Worm (Caenorhabditis elegans) whole organism, L1 larva: ENCODE measurements around the gene spig-8.

Experiments used
- F16B12.6 ChIP-seq: fragments of 150-350 bp; optimal IDR thresholded peaks from 2 replicates; lab custom pipeline; 2014; ENCODE audit warnings: missing biosample characterization, missing genetic modification characterization
- dpl-1 ChIP-seq, 3 experiments: fragments of 150-350 bp in 2 of 3; sonication (generic microtip) in 1 of 3; optimal IDR thresholded peaks; 2 replicates each; lab custom pipeline; 2014 to 2017; ENCODE audit warnings: missing biosample characterization in 3 of 3, missing genetic modification characterization in 3 of 3, missing genetic modification reagents in 3 of 3
- dsc-1 ChIP-seq: sonication (generic microtip); optimal IDR thresholded peaks from 2 replicates; lab custom pipeline; 2016; ENCODE audit warnings: mild to moderate bottlenecking, missing genetic modification characterization, missing compliant biosample characterization
- efl-1 ChIP-seq, 4 experiments: fragments of 150-350 bp; optimal IDR thresholded peaks in 3 of 4; peaks in 1 of 4; 1 replicate in 1 of 4; 2 replicates in 3 of 4; lab custom pipeline; 2014; ENCODE audit warnings: missing biosample characterization in 2 of 4, missing genetic modification characterization in 2 of 4, missing genetic modification reagents in 2 of 4
- egl-13 ChIP-seq: sonication (generic microtip); optimal IDR thresholded peaks from 2 replicates; lab custom pipeline; 2016; ENCODE audit warnings: missing genotype, missing genetic modification reagents, missing genetic modification characterization, missing compliant biosample characterization
- egl-27 ChIP-seq, 2 experiments: fragments of 150-350 bp in 1 of 2; sonication (generic microtip); optimal IDR thresholded peaks; 3 replicates each; lab custom pipeline; 2017 to 2018; ENCODE audit warnings: missing biosample characterization in 2 of 2, missing genetic modification characterization in 2 of 2, missing genetic modification reagents in 2 of 2
- elt-2 ChIP-seq: sonication (generic microtip); optimal IDR thresholded peaks from 2 replicates; lab custom pipeline; 2016; ENCODE audit warnings: missing genetic modification characterization, mild to moderate bottlenecking, inconsistent platforms, missing compliant biosample characterization, missing genetic modification reagents
- fkh-10 ChIP-seq: sonication (generic microtip); optimal IDR thresholded peaks from 2 replicates; lab custom pipeline; 2017; ENCODE audit warnings: missing biosample characterization, missing genetic modification reagents, missing genetic modification characterization
- fkh-4 ChIP-seq: sonication (generic microtip); optimal IDR thresholded peaks from 2 replicates; lab custom pipeline; 2016; ENCODE audit warnings: missing compliant biosample characterization, missing genetic modification characterization, borderline replicate concordance
- irx-1 ChIP-seq: sonication (generic microtip); optimal IDR thresholded peaks from 2 replicates; lab custom pipeline; 2016; ENCODE audit warnings: missing genetic modification characterization, missing compliant biosample characterization
- lin-14 ChIP-seq: fragments of 200-800 bp; sonication (Bioruptor generic); optimal IDR thresholded peaks from 2 replicates; lab custom pipeline; 2018; ENCODE audit warnings: mild to moderate bottlenecking, missing genetic modification characterization, moderate library complexity, missing compliant biosample characterization
- lin-35 ChIP-seq, 2 experiments: fragments of 150-350 bp; optimal IDR thresholded peaks; 2 replicates each; lab custom pipeline; 2014; ENCODE audit warnings: missing biosample characterization in 2 of 2, missing genetic modification characterization in 2 of 2, missing genetic modification reagents in 2 of 2
- lin-39 ChIP-seq: fragments of 150-350 bp; optimal IDR thresholded peaks from 2 replicates; lab custom pipeline; 2014; ENCODE audit warnings: missing biosample characterization, missing genetic modification reagents, missing genetic modification characterization
- nhr-20 ChIP-seq: sonication (generic microtip); optimal IDR thresholded peaks from 2 replicates; lab custom pipeline; 2016; ENCODE audit warnings: mild to moderate bottlenecking, missing genetic modification characterization, missing compliant biosample characterization
- nhr-237 ChIP-seq: fragments of 150-350 bp; optimal IDR thresholded peaks from 2 replicates; lab custom pipeline; 2014; ENCODE audit warnings: missing biosample characterization, missing genetic modification characterization
- nhr-71 ChIP-seq: sonication (generic microtip); optimal IDR thresholded peaks from 2 replicates; lab custom pipeline; 2016; ENCODE audit warnings: mild to moderate bottlenecking, missing genetic modification characterization, moderate library complexity, missing compliant biosample characterization
- nhr-85 ChIP-seq: sonication (generic microtip); peaks from one replicate; lab custom pipeline; 2016; ENCODE audit warnings: missing genetic modification characterization, inconsistent platforms, missing compliant biosample characterization
- pax-3 ChIP-seq: fragments of 200-800 bp; sonication (Bioruptor generic); optimal IDR thresholded peaks from 2 replicates; lab custom pipeline; 2018; ENCODE audit warnings: mild to moderate bottlenecking, missing genetic modification characterization, moderate library complexity, missing compliant biosample characterization
- skn-1 ChIP-seq: fragments of 150-350 bp; optimal IDR thresholded peaks from 2 replicates; lab custom pipeline; 2014; ENCODE audit warnings: missing biosample characterization, missing genetic modification characterization
- swsn-7 ChIP-seq: sonication (generic microtip); optimal IDR thresholded peaks from 2 replicates; lab custom pipeline; 2016; ENCODE audit warnings: missing genetic modification characterization, missing compliant biosample characterization
- unc-130 ChIP-seq: fragments of 150-350 bp; optimal IDR thresholded peaks from 2 replicates; lab custom pipeline; 2017; ENCODE audit warnings: missing biosample characterization, missing genetic modification characterization, inconsistent platforms
- unc-86 ChIP-seq: sonication (generic microtip); optimal IDR thresholded peaks from 2 replicates; lab custom pipeline; 2016; ENCODE audit warnings: missing genetic modification characterization, missing compliant biosample characterization
- vab-15 ChIP-seq: sonication (generic microtip); optimal IDR thresholded peaks from 2 replicates; lab custom pipeline; 2017; ENCODE audit warnings: missing genotype, mild to moderate bottlenecking, missing genetic modification characterization, missing compliant biosample characterization
- ztf-4 ChIP-seq: fragments of 150-350 bp; optimal IDR thresholded peaks from 2 replicates; lab custom pipeline; 2014; ENCODE audit warnings: missing biosample characterization, missing genetic modification characterization

The spig-8 gene

DNA sequence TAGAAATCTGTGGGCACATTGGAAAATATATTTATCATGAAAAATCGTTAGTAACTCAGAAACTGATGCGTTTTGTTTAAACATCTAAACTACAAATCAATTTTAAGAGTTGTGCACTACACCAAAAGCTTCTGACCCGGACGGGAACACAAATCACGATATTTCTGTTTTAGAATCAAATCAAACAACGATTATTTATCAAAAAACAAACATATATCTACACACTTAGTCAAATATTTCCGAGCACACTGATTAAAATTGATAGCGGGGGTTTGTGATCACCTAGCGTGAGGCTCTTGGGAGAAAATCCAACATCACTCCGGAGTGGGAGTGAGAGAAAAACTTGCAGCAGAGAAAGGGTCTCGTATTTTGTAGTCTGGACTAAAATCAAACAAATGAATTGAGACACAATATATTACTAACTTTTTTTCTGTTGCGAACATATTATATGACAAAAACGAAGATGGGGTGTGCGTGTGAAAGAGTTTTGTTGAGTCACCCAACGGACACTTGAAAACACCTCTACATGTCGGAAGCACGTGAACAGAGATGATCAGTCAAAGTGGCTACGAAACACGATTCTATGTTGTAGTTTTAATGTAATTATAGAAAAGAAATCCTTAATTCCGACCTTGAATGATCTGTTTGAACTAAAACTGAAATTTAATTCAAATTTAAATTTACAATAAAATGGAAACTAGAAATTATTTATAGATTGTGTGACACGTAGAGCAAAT, 40.7 kb downstream of the spig-8 start:
- TF ChIP-seq dsc-1 (tag; lab: Kevin White, UChicago) (peak; percentile 14), lin-14 (GFP tag; lab: Kevin White, UChicago) (peak; percentile 15), ztf-4 (no peak), pax-3 (tag; lab: Kevin White, UChicago) (no peak), nhr-71 (tag; lab: Kevin White, UChicago) (peak; percentile 19), elt-2 (peak; percentile 67), nhr-20 (tag; lab: Kevin White, UChicago) (peak; percentile 51), nhr-85 (tag; lab: Kevin White, UChicago) (peak; percentile 71)
- TF ChIP-seq, all 84 proteins: peak for 6

DNA sequence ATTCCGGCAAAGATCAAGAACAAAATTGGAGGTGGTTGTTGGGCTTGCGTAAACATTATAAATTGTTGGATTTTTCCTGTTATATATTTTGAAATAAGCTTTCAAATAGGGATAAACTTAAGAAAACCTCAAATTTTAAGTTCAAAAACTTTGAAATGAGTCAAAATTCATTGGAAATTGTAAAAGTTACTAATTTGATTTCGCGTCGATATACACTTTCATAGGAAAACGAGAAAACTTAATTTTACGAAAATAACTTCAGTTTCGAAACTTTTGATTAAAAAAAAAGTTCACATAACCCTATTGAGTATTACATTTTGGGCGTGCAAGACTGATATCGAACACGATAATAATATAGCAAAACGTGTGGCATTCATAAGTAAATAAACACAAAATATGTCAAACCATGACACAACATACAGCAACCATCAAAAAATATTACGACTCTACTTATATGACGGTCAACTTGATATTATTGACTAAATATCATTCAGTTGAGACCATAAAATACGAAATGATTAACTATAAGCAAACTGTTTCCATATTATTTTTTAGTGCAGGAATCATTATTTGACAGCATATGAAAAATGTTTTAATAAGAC, 41.5 kb downstream of the spig-8 start:
- TF ChIP-seq dpl-1 (GFP tag; optimal IDR thresholded peaks at IDR 0.05; lab: Kevin White, UChicago) (no peak), efl-1 (optimal IDR thresholded peaks at IDR 0.05; lab: Kevin White, UChicago) (no peak), efl-1 (GFP tag; optimal IDR thresholded peaks at IDR 0.05 in 1 of 2; lab: Kevin White, UChicago) (peak in 1 of 2 experiments; percentile 91)

DNA sequence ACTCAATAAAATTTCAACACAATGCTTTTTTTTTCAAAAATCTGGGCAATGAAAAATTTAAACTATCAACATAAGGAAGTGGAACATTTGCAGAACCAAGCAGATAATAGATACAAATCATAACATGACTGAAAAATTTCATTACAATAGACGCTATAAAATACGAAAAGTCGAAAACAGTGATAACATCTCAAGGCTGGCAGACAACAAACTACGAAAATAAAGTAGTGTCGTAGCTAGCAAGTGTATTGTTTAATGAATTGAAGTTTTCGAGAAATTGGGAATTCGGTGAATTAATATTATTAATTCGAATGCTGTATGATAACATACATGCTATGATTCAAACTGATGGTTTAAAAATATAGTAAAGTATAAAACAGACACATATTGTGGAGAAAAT, 42.1 kb downstream of the spig-8 start:
- TF ChIP-seq egl-13 (tag; lab: Kevin White, UChicago) (no peak), swsn-7 (tag; lab: Kevin White, UChicago) (no peak), efl-1 (optimal IDR thresholded peaks at IDR 0.05; lab: Kevin White, UChicago) (no peak), efl-1 (GFP tag; optimal IDR thresholded peaks at IDR 0.05 in 1 of 2; lab: Kevin White, UChicago) (peak in 1 of 2 experiments; percentile 6), egl-27 (tag; optimal IDR thresholded peaks at IDR 0.05; lab: Kevin White, UChicago) (no peak), fkh-4 (tag; lab: Kevin White, UChicago) (no peak), vab-15 (tag; lab: Kevin White, UChicago) (no peak), skn-1 (tag; lab: Kevin White, UChicago) (no peak)

ce11 chrV:7103247-7103646, 48.5 kb downstream of the spig-8 start, which contains the start of gene odr-2:
odr-2 (plus strand) TSS chrV:7103547.
- TF ChIP-seq F16B12.6 (tag; lab: Kevin White, UChicago) (no peak), lin-39 (no peak), lin-35 (GFP tag; optimal IDR thresholded peaks at IDR 0.05; lab: Kevin White, UChicago) (no peak), irx-1 (tag; lab: Kevin White, UChicago) (no peak), unc-86 (tag; lab: Kevin White, UChicago) (no peak), fkh-10 (GFP tag; lab: Kevin White, UChicago) (no peak), unc-130 (tag; lab: Kevin White, UChicago) (no peak), nhr-237 (no peak)
